Fruit fly (Drosophila melanogaster): ENCODE measurements around the gene RpL30.

The RpL30 gene

dm6 chr2L:19023972-19024743 lies 15.1 kb upstream of the RpL30 start (continued):
- TF ChIP-seq CG11762 (GFP tag; optimal IDR thresholded peaks at IDR 0.05; ENCODE audit: insufficient read depth): peak; percentile 8
- peak; percentile 42 for TF ChIP-seq CG31627 (GFP tag; optimal IDR thresholded peaks at IDR 0.05)
- TF ChIP-seq eg (GFP tag; IDR thresholded peaks at IDR 0.05): no peak
- peak; percentile 57; the same call in 2 of the 3 replicates for TF ChIP-seq CG8119 (GFP tag; IDR thresholded peaks at IDR 0.05)
- peak; percentile 57 for TF ChIP-seq achi (GFP tag; optimal IDR thresholded peaks at IDR 0.05)
- TF ChIP-seq ss (GFP tag; optimal IDR thresholded peaks at IDR 0.05): peak; percentile 27 to 71
- TF ChIP-seq Ets21C (GFP tag; optimal IDR thresholded peaks at IDR 0.05): peak; percentile 33
- TF ChIP-seq CG1621 (tag; optimal IDR thresholded peaks at IDR 0.05): peak; percentile 61
- peak; percentile 28 for TF ChIP-seq CG4318 (GFP tag; optimal IDR thresholded peaks at IDR 0.05)
- TF ChIP-seq CG15336 (GFP tag; IDR thresholded peaks at IDR 0.05): no peak
- peak; percentile 28 for TF ChIP-seq cyc (GFP tag; optimal IDR thresholded peaks at IDR 0.05)
- TF ChIP-seq Sox102F (GFP tag; optimal IDR thresholded peaks at IDR 0.05): peak; percentile 22
- TF ChIP-seq fd85E (GFP tag; optimal IDR thresholded peaks at IDR 0.05): no peak
- TF ChIP-seq CG8632 (GFP tag; optimal IDR thresholded peaks at IDR 0.05): peak; percentile 62
- peak; percentile 75 for TF ChIP-seq CG6808 (GFP tag; optimal IDR thresholded peaks at IDR 0.05)
- TF ChIP-seq Eip93F (GFP tag; optimal IDR thresholded peaks at IDR 0.05): no peak
- no peak for TF ChIP-seq CG7368 (GFP tag; optimal IDR thresholded peaks at IDR 0.05)
- TF ChIP-seq OdsH (GFP tag; optimal IDR thresholded peaks at IDR 0.05): peak; percentile 61
- TF ChIP-seq CG6792 (GFP tag; optimal IDR thresholded peaks at IDR 0.05): peak; percentile 54
- TF ChIP-seq CG8319 (GFP tag; optimal IDR thresholded peaks at IDR 0.05): peak; percentile 37
- TF ChIP-seq spab (GFP tag; optimal IDR thresholded peaks at IDR 0.05): peak; percentile 71

DNA sequence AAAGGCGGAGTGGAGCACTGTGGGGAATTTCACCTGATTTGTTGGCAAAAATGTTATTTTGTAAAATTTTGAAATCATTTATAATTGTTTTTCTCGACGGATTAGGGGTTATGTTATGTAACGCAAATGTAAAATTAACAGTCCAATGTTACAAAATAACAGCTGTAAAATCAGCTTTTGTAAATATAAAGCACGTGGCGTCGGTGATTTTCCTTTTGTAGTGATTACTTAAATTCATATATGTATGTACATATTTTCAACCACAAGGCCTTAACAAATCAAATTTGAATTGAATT lies 13.1 kb upstream of the RpL30 start, which contains the start of gene CG15172:
Gene CG15172, plus strand, starts transcription at position 197 of the 296 bp plus-strand sequence.
- no peak for TF ChIP-seq Eip78C (GFP tag)
- no peak for TF ChIP-seq CG3919 (GFP tag; optimal IDR thresholded peaks at IDR 0.05)
- no peak for TF ChIP-seq dsx (GFP tag; optimal IDR thresholded peaks at IDR 0.05; ENCODE audit: poor library complexity, severe bottlenecking)
- TF ChIP-seq CG16779 (tag; optimal IDR thresholded peaks at IDR 0.05): no peak
- no peak for TF ChIP-seq CG3032 (tag; optimal IDR thresholded peaks at IDR 0.05)
- no peak for TF ChIP-seq Sox15 (GFP tag; optimal IDR thresholded peaks at IDR 0.05)
- TF ChIP-seq CG4318 (GFP tag; optimal IDR thresholded peaks at IDR 0.05): no peak

dm6 chr2L:19021278-19022220 lies 12.4 kb upstream of the RpL30 start:
- TF ChIP-seq fd59A (GFP tag; optimal IDR thresholded peaks at IDR 0.05) (peak; percentile 87), OdsH (GFP tag; optimal IDR thresholded peaks at IDR 0.05) (peak; percentile 84), CG11902 (GFP tag; optimal IDR thresholded peaks at IDR 0.05) (peak; percentile 66), eg (GFP tag; IDR thresholded peaks at IDR 0.05) (peak; percentile 53; the same call in 2 of the 3 replicates), CG6854 (GFP tag; optimal IDR thresholded peaks at IDR 0.05) (peak; percentile 61), Ets96B (tag; optimal IDR thresholded peaks at IDR 0.05) (peak; percentile 90), Ets21C (GFP tag; optimal IDR thresholded peaks at IDR 0.05) (peak; percentile 65), CG34406 (GFP tag; optimal IDR thresholded peaks at IDR 0.05) (peak; percentile 80), CG4318 (GFP tag; optimal IDR thresholded peaks at IDR 0.05) (peak; percentile 65), vri (GFP tag; optimal IDR thresholded peaks at IDR 0.05) (peak; percentile 68), Eip78C (GFP tag) (peak; percentile 97), topi (GFP tag; optimal IDR thresholded peaks at IDR 0.05) (peak; percentile 81), fd85E (GFP tag; optimal IDR thresholded peaks at IDR 0.05) (peak; percentile 1), lz (GFP tag; optimal IDR thresholded peaks at IDR 0.05) (peak; percentile 82), CG10631 (GFP tag; optimal IDR thresholded peaks at IDR 0.05) (peak; percentile 84), Met (GFP tag; optimal IDR thresholded peaks at IDR 0.05) (peak; percentile 84), CG15336 (GFP tag; IDR thresholded peaks at IDR 0.05) (peak; percentile 84), pdm3 (GFP tag; optimal IDR thresholded peaks at IDR 0.05) (peak; percentile 84), esn (GFP tag; optimal IDR thresholded peaks at IDR 0.05) (peak; percentile 88), svp (GFP tag) (peak; percentile 92), CG8319 (GFP tag; optimal IDR thresholded peaks at IDR 0.05) (peak; percentile 56), Sox102F (GFP tag; optimal IDR thresholded peaks at IDR 0.05) (peak; percentile 85), Gug (GFP tag; IDR thresholded peaks at IDR 0.05) (0 out of 2 replicates have a peak, but pooled peaks have one; percentile 8), Hr39 (GFP tag; optimal IDR thresholded peaks at IDR 0.05) (peak; percentile 67), CG1621 (tag; optimal IDR thresholded peaks at IDR 0.05) (peak; percentile 81), CG6163 (GFP tag; IDR thresholded peaks at IDR 0.05) (peak; percentile 66; the same call in 2 of the 3 replicates), CG6792 (GFP tag; optimal IDR thresholded peaks at IDR 0.05) (peak; percentile 82)
